Fruit fly (Drosophila melanogaster): ENCODE measurements around the gene CG14551.
A peak's percentile ranks its signal among the peaks of the same experiment; 100 is the strongest.

The CG14551 gene

DNA sequence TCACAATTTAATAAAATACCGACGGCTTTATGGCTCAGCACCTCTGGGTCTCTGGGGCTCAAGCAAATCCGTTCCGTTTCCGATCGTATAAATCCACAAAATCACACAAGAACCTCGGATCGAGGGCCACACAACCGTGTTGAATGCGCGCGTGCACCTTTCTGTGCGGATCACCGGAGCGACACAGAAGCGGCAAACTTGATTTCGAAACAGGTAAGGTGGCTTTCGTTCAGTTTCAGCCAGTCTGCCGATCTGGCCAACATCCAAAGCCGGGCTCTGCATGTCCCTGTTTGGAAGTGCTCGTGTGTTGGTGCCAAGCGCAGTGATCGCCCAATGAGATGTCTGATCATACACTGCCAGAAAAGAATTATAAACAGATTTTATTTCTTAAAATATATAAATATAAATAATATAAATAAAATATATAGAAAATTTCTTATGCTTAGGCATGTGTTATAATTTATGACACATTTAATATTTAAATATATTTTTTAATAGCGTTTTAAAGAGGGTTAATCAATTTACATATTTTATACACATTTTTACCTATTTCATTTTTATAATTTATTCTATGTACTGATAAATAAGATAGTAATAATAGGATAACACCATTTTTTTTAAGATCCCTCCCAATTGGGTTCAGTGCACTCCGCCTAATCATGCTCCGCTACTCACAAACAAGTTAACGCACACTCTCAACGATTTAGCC, 35.8 kb upstream of the CG14551 start, which contains the start of gene dysf (continued):
- TF ChIP-seq bbx (GFP tag; IDR thresholded peaks at IDR 0.05; ENCODE audit: partially characterized antibody) (no peak), exex (tag; optimal IDR thresholded peaks at IDR 0.05) (no peak), CG11093 (GFP tag; IDR thresholded peaks at IDR 0.05) (no peak), CG1647 (GFP tag; optimal IDR thresholded peaks at IDR 0.05) (no peak), Camta (GFP tag; optimal IDR thresholded peaks at IDR 0.05) (no peak), TFAM (GFP tag; optimal IDR thresholded peaks at IDR 0.05) (no peak), CG4282 (GFP tag; optimal IDR thresholded peaks at IDR 0.05) (no peak), H15 (GFP tag; IDR thresholded peaks at IDR 0.05) (0 out of 3 replicates have a peak, but pooled peaks have one; percentile 32), CG2875 (GFP tag; optimal IDR thresholded peaks at IDR 0.05) (peak; percentile 51), NC2β (GFP tag; optimal IDR thresholded peaks at IDR 0.05) (no peak), vvl (GFP tag; IDR thresholded peaks at IDR 0.05) (peak; percentile 48; the same call in 1 of the 2 replicates), CG14441 (GFP tag; IDR thresholded peaks at IDR 0.05) (no peak), sqz (GFP tag; optimal IDR thresholded peaks at IDR 0.05) (no peak), CG10979 (tag; optimal IDR thresholded peaks at IDR 0.05) (peak; percentile 89), CG6791 (GFP tag; IDR thresholded peaks at IDR 0.05; ENCODE audit: partially characterized antibody) (no peak), sim (GFP tag; IDR thresholded peaks at IDR 0.05) (no peak), CG7372 (GFP tag; IDR thresholded peaks at IDR 0.05) (peak; percentile 31; the same call in 1 of the 2 replicates), gce (GFP tag; IDR thresholded peaks at IDR 0.05) (no peak), stwl (tag; optimal IDR thresholded peaks at IDR 0.05) (no peak), CG32772 (GFP tag; IDR thresholded peaks at IDR 0.05) (peak; percentile 11; the same call in 1 of the 2 replicates), Ada2b (GFP tag; IDR thresholded peaks at IDR 0.05) (no peak), Trl (optimal IDR thresholded peaks at IDR 0.05) (no peak), Trl (GFP tag; optimal IDR thresholded peaks at IDR 0.05) (no peak), pum (GFP tag; optimal IDR thresholded peaks at IDR 0.05) (no peak), CG10431 (GFP tag; optimal IDR thresholded peaks at IDR 0.05) (no peak), HLH54F (GFP tag; optimal IDR thresholded peaks at IDR 0.05) (no peak), CG14667 (GFP tag; IDR thresholded peaks at IDR 0.05) (no peak), CG15601 (tag; optimal IDR thresholded peaks at IDR 0.05) (peak; percentile 68), wdn (GFP tag; IDR thresholded peaks at IDR 0.05) (no peak), Dip3 (GFP tag; optimal IDR thresholded peaks at IDR 0.05) (no peak), klu (GFP tag; IDR thresholded peaks at IDR 0.05) (peak; percentile 18; the same call in 1 of the 2 replicates), CG9932 (GFP tag; IDR thresholded peaks at IDR 0.05) (peak; percentile 46), Med (GFP tag) (no peak), nerfin-2 (GFP tag; IDR thresholded peaks at IDR 0.05; ENCODE audit: partially characterized antibody) (no peak), zen2 (GFP tag; IDR thresholded peaks at IDR 0.05; ENCODE audit: partially characterized antibody) (no peak), ro (GFP tag; IDR thresholded peaks at IDR 0.05) (peak; percentile 23; the same call in 1 of the 2 replicates), CG31365 (tag; optimal IDR thresholded peaks at IDR 0.05) (no peak), br (optimal IDR thresholded peaks at IDR 0.05) (no peak), CG12104 (GFP tag; optimal IDR thresholded peaks at IDR 0.05) (peak; percentile 14), PHDP (tag; optimal IDR thresholded peaks at IDR 0.05) (peak; percentile 57), CG15269 (tag; optimal IDR thresholded peaks at IDR 0.05) (peak; percentile 70), CG3847 (GFP tag; IDR thresholded peaks at IDR 0.05) (peak; percentile 46; the same call in 1 of the 2 replicates), tll (GFP tag; optimal IDR thresholded peaks at IDR 0.05) (no peak), CG15073 (GFP tag; optimal IDR thresholded peaks at IDR 0.05) (no peak), CG12071 (GFP tag; optimal IDR thresholded peaks at IDR 0.05) (no peak), CG2202 (tag; optimal IDR thresholded peaks at IDR 0.05) (no peak), ase (GFP tag; IDR thresholded peaks at IDR 0.05) (peak; percentile 28; the same call in 1 of the 3 replicates), seq (GFP tag; IDR thresholded peaks at IDR 0.05) (no peak), HmgZ (tag; optimal IDR thresholded peaks at IDR 0.05) (no peak), Atf3 (GFP tag; optimal IDR thresholded peaks at IDR 0.05) (no peak), CG3726 (GFP tag; IDR thresholded peaks at IDR 0.05) (no peak)

Measured in whole organism, embryonic.